Worm (Caenorhabditis elegans): ENCODE measurements around the gene vps-32.1.

The vps-32.1 gene

ce11 chrII:6565077-6565476 lies 24.4 kb upstream of the vps-32.1 start, which contains the start of gene mpz-3 (continued):
- no peak for TF ChIP-seq ceh-62 (tag; optimal IDR thresholded peaks at IDR 0.05)
- no peak for TF ChIP-seq Y48G9A.11 (GFP tag; IDR thresholded peaks at IDR 0.05)
- TF ChIP-seq ZK337.2 (GFP tag; IDR thresholded peaks at IDR 0.05): 0 out of 2 replicates have a peak, but pooled peaks have one; percentile 69
- no peak for TF ChIP-seq aly-2 (tag; optimal IDR thresholded peaks at IDR 0.05)
- no peak for TF ChIP-seq duxl-1 (tag; optimal IDR thresholded peaks at IDR 0.05; ENCODE audit: poor library complexity)
- peak; percentile 22 for TF ChIP-seq T20F7.1 (GFP tag; optimal IDR thresholded peaks at IDR 0.05)
- TF ChIP-seq nhr-41 (GFP tag; IDR thresholded peaks at IDR 0.05): peak; percentile 68; the same call in 1 of the 2 replicates
- peak in 1 of 2 experiments; percentile 32 for TF ChIP-seq mdl-1 (tag; optimal IDR thresholded peaks at IDR 0.05)
- peak; percentile 52; the same call in 1 of the 2 replicates for TF ChIP-seq F44E2.7 (GFP tag; IDR thresholded peaks at IDR 0.05)
- peak; percentile 26 for TF ChIP-seq nhr-48 (tag; optimal IDR thresholded peaks at IDR 0.05)
- peak; percentile 34 for TF ChIP-seq ztf-7 (tag; optimal IDR thresholded peaks at IDR 0.05)
- TF ChIP-seq spr-1 (tag; optimal IDR thresholded peaks at IDR 0.05): no peak
- peak; percentile 68; the same call in 1 of the 2 replicates for TF ChIP-seq pha-4 (GFP tag; IDR thresholded peaks at IDR 0.05)
- no peak for TF ChIP-seq pha-4 (tag; optimal IDR thresholded peaks at IDR 0.05)
- peak in 1 of 2 experiments; percentile 42 for TF ChIP-seq daf-16 (GFP tag; optimal IDR thresholded peaks at IDR 0.05)
- TF ChIP-seq daf-16 (tag; optimal IDR thresholded peaks at IDR 0.05): peak; percentile 36
- TF ChIP-seq vab-7 (GFP tag; IDR thresholded peaks at IDR 0.05): no peak
- TF ChIP-seq mdt-29 (GFP tag; IDR thresholded peaks at IDR 0.05): peak; percentile 30; the same call in 1 of the 2 replicates
- peak; percentile 87 for TF ChIP-seq lim-7 (GFP tag; IDR thresholded peaks at IDR 0.05)

DNA sequence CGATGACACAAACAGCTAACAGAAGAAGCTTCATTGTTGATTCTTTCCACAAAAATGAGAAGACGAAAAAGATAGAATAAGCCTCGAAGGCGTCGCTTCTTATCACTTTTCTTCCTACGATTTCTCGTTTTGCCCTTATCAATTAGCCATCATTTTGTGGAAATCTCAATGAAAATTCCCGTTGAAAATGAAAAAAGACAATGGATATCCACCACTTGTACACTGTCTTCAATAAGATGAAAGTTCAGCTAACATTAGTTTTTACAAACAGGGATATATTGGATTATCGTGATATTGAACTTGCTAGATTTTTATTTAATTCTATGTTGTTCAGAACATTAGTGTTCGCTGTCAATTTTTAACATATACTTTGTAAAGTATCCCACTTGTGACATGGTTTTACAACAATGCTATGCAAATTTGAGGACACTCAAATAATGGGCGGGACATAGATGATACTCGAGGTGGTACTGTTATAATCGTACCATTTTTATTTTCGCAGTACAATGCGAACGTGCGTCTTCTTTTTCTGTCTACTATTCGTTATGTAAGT lies 22.8 kb upstream of the vps-32.1 start, which contains the start of the genes F18C5.5 and F18C5.9:
TSS of gene F18C5.5 (minus strand) at position 101 of the 553 bp plus-strand sequence.
TSS of gene F18C5.9 (plus strand) at position 503 of the 553 bp plus-strand sequence.
- no peak for TF ChIP-seq saeg-2 (GFP tag; IDR thresholded peaks at IDR 0.05)

ce11 chrII:6568707-6569106 lies 20.8 kb upstream of the vps-32.1 start, which contains the start of gene sra-27:
TSS of gene sra-27 (plus strand) at chrII:6569007.
- no peak for TF ChIP-seq lim-7 (GFP tag; IDR thresholded peaks at IDR 0.05)
- TF ChIP-seq nhr-237 (tag; optimal IDR thresholded peaks at IDR 0.05): no peak
- no peak for TF ChIP-seq nhr-6 (tag; optimal IDR thresholded peaks at IDR 0.05)
- no peak for TF ChIP-seq nhr-10 (tag; optimal IDR thresholded peaks at IDR 0.05)
- no peak for TF ChIP-seq zfp-2 (tag; optimal IDR thresholded peaks at IDR 0.05)
- no peak for TF ChIP-seq nhr-11 (tag; optimal IDR thresholded peaks at IDR 0.05)
- no peak for TF ChIP-seq pha-4 (GFP tag; IDR thresholded peaks at IDR 0.05)
- TF ChIP-seq pha-4 (tag; optimal IDR thresholded peaks at IDR 0.05): no peak
- TF ChIP-seq dmd-6 (GFP tag; IDR thresholded peaks at IDR 0.05): no peak
- no peak for TF ChIP-seq dmd-8 (GFP tag; IDR thresholded peaks at IDR 0.05)
- no peak for TF ChIP-seq ZK337.2 (GFP tag; IDR thresholded peaks at IDR 0.05)
- TF ChIP-seq tra-1 (GFP tag; IDR thresholded peaks at IDR 0.05): no peak
- TF ChIP-seq nhr-42 (GFP tag; IDR thresholded peaks at IDR 0.05): no peak
- no peak for TF ChIP-seq mes-2 (tag; optimal IDR thresholded peaks at IDR 0.05; ENCODE audit: poor library complexity, severe bottlenecking)
- TF ChIP-seq D1046.2 (GFP tag; IDR thresholded peaks at IDR 0.05): no peak
- no peak for TF ChIP-seq lin-1 (GFP tag; IDR thresholded peaks at IDR 0.05)
- TF ChIP-seq hlh-30 (tag; optimal IDR thresholded peaks at IDR 0.05; ENCODE audit: insufficient read depth): no peak
- no peak for TF ChIP-seq jun-1 (tag; optimal IDR thresholded peaks at IDR 0.05)

DNA sequence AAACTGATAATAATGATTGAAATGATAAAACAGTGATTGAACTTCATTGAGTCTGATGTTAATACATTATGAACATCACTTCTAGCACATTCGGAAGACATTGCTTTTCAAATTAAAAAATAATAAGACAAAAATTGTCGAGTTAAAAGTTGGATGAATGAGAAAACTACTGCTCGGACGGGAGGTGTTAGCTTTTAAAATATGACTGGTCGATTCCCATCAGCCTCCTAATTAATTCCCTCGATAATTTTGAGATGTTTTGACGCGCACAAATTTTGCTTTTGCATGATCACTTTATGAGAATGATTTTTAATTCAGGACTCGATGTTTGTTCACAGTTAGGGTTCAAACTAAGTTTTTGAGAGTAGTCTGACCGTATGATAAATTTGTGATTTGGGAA lies 15.8 kb upstream of the vps-32.1 start, which contains the start of gene sra-28:
TSS of gene sra-28 (minus strand) at position 101 of the 400 bp plus-strand sequence.
- TF ChIP-seq mxl-3 (GFP tag; optimal IDR thresholded peaks at IDR 0.05): no peak
- no peak for TF ChIP-seq mes-2 (tag; optimal IDR thresholded peaks at IDR 0.05; ENCODE audit: poor library complexity, severe bottlenecking)
- TF ChIP-seq F26F4.8 (GFP tag; conservative IDR thresholded peaks at IDR 0.05): no peak
- TF ChIP-seq unc-39 (tag; optimal IDR thresholded peaks at IDR 0.05): no peak
